Fruit fly (Drosophila melanogaster) whole organism, adult: Measurements from ENCODE around the gene Pburs.

Source experiments
- CG11617 ChIP-seq: fragments of 200-800 bp; sonication (Bioruptor generic); optimal IDR thresholded peaks from 2 replicates; lab custom pipeline; 2017; ENCODE audit warnings: mild to moderate bottlenecking, missing biosample characterization, missing genetic modification reagents, missing genetic modification characterization
- CG12768 ChIP-seq: fragments of 200-800 bp; sonication (Bioruptor generic); optimal IDR thresholded peaks from 2 replicates; lab custom pipeline; 2017; ENCODE audit warnings: missing biosample characterization, missing genetic modification characterization, mild to moderate bottlenecking, moderate library complexity, missing genetic modification reagents
- CG14711 ChIP-seq: fragments of 200-800 bp; sonication (Bioruptor generic); optimal IDR thresholded peaks from 2 replicates; lab custom pipeline; 2018; ENCODE audit warnings: missing biosample characterization, mild to moderate bottlenecking, missing genetic modification characterization, moderate library complexity
- CG33017 ChIP-seq: fragments of 200-800 bp; sonication (Bioruptor generic); optimal IDR thresholded peaks from 2 replicates; lab custom pipeline; 2018; ENCODE audit warnings: missing biosample characterization, mild to moderate bottlenecking, missing genetic modification characterization, moderate library complexity
- CG7045 ChIP-seq: fragments of 200-800 bp; sonication (Bioruptor generic); optimal IDR thresholded peaks from 2 replicates; lab custom pipeline; 2017; ENCODE audit warnings: missing biosample characterization, mild to moderate bottlenecking, missing genetic modification characterization
- CG7101 ChIP-seq: fragments of 200-800 bp; sonication (Bioruptor generic); optimal IDR thresholded peaks from 2 replicates; lab custom pipeline; 2018; ENCODE audit warnings: missing biosample characterization, mild to moderate bottlenecking, missing genetic modification characterization, moderate library complexity
- Clk ChIP-seq: fragments of 200-800 bp; sonication (Bioruptor generic); optimal IDR thresholded peaks from 2 replicates; lab custom pipeline; 2017; ENCODE audit warnings: missing biosample characterization, missing genetic modification characterization
- Hr96 ChIP-seq: fragments of 200-800 bp; sonication (Bioruptor generic); optimal IDR thresholded peaks from 2 replicates; lab custom pipeline; 2016; ENCODE audit warnings: missing biosample characterization, missing genetic modification characterization
- Mnt ChIP-seq: fragments of 200-800 bp; sonication (Bioruptor generic); optimal IDR thresholded peaks from 2 replicates; lab custom pipeline; 2016; ENCODE audit warnings: missing biosample characterization, mild to moderate bottlenecking, missing genetic modification characterization
- bab1 ChIP-seq: fragments of 200-800 bp; sonication (Bioruptor generic); optimal IDR thresholded peaks from 3 replicates; lab custom pipeline; 2019; ENCODE audit warnings: missing biosample characterization, mild to moderate bottlenecking, missing genetic modification characterization, moderate library complexity
- pad ChIP-seq: fragments of 200-800 bp; sonication (Bioruptor generic); optimal IDR thresholded peaks from 3 replicates; lab custom pipeline; 2017; ENCODE audit warnings: missing biosample characterization, missing genetic modification characterization, mild to moderate bottlenecking, moderate library complexity, missing genetic modification reagents
- tj ChIP-seq: fragments of 200-800 bp; sonication (Bioruptor generic); optimal IDR thresholded peaks from 3 replicates; lab custom pipeline; 2017; ENCODE audit warnings: missing biosample characterization, mild to moderate bottlenecking, missing genetic modification characterization, moderate library complexity
- toe ChIP-seq: fragments of 200-800 bp; sonication (Bioruptor generic); optimal IDR thresholded peaks from 2 replicates; lab custom pipeline; 2016; ENCODE audit warnings: missing biosample characterization, missing genetic modification characterization

- no peak for TF ChIP-seq pad
- no peak for TF ChIP-seq toe
- no peak for TF ChIP-seq Hr96 (GFP tag; lab: Kevin White, UChicago)
- no peak for TF ChIP-seq bab1 (GFP tag; lab: Kevin White, UChicago)
- no peak for TF ChIP-seq CG12768 (GFP tag; lab: Kevin White, UChicago)
- no peak for TF ChIP-seq Mnt (GFP tag; lab: Kevin White, UChicago)
- TF ChIP-seq CG7045 (GFP tag; lab: Kevin White, UChicago), result no peak
- TF ChIP-seq CG33017 (tag; lab: Kevin White, UChicago), result no peak
- no peak for TF ChIP-seq CG7101 (tag; lab: Kevin White, UChicago)
- TF ChIP-seq Clk (GFP tag; lab: Kevin White, UChicago), result no peak
- TF ChIP-seq tj, result no peak
- no peak for TF ChIP-seq CG11617 (GFP tag; lab: Kevin White, UChicago)
- TF ChIP-seq CG14711 (tag; lab: Kevin White, UChicago), result no peak
These were observed 38.0 kb upstream of the Pburs start for dm6 chr2L:14455131-14455530.
